Fruit fly (Drosophila melanogaster): ENCODE data around the gene CG12104.
A peak's percentile ranks its signal among the peaks of the same experiment; 100 is the strongest.

Gene CG12104

dm6 chr3L:1575731-1576376 is 26.6 kb downstream of the CG12104 start:
- TF ChIP-seq gro (GFP tag; optimal IDR thresholded peaks at IDR 0.05), result no peak
- TF ChIP-seq stc (GFP tag; IDR thresholded peaks at IDR 0.05), result peak; percentile 22; the same call in 1 of the 2 replicates
- no peak for TF ChIP-seq ERR (GFP tag; optimal IDR thresholded peaks at IDR 0.05)
- no peak for TF ChIP-seq unpg (GFP tag; optimal IDR thresholded peaks at IDR 0.05)
- TF ChIP-seq CG31441 (GFP tag; IDR thresholded peaks at IDR 0.05), result 0 out of 2 replicates have a peak, but pooled peaks have one; percentile 13
- TF ChIP-seq CG2889 (GFP tag; IDR thresholded peaks at IDR 0.05), result no peak
- TF ChIP-seq sens (GFP tag), result peak; percentile 55
- TF ChIP-seq CG10654 (GFP tag; optimal IDR thresholded peaks at IDR 0.05), result no peak
- 0 out of 2 replicates have a peak, but pooled peaks have one; percentile 17 for TF ChIP-seq sob (GFP tag; IDR thresholded peaks at IDR 0.05)
- peak; percentile 7 for TF ChIP-seq lilli (GFP tag; optimal IDR thresholded peaks at IDR 0.05)
- no peak for TF ChIP-seq Oaz (GFP tag; IDR thresholded peaks at IDR 0.05)
- TF ChIP-seq CG12155 (GFP tag; optimal IDR thresholded peaks at IDR 0.05), result no peak
- TF ChIP-seq Doc3 (GFP tag; IDR thresholded peaks at IDR 0.05; ENCODE audit: partially characterized antibody), result no peak
- TF ChIP-seq NK7.1 (GFP tag; optimal IDR thresholded peaks at IDR 0.05), result no peak
- no peak for TF ChIP-seq CG17802 (tag; optimal IDR thresholded peaks at IDR 0.05)
- no peak for TF ChIP-seq CG15514 (GFP tag; optimal IDR thresholded peaks at IDR 0.05)
- peak; percentile 1 for TF ChIP-seq CG18619 (GFP tag; optimal IDR thresholded peaks at IDR 0.05)
- TF ChIP-seq CG6175 (GFP tag; IDR thresholded peaks at IDR 0.05), result no peak
- no peak for TF ChIP-seq disco-r (GFP tag; optimal IDR thresholded peaks at IDR 0.05)
- no peak for TF ChIP-seq eve (GFP tag; optimal IDR thresholded peaks at IDR 0.05)
- no peak for TF ChIP-seq gt (GFP tag; IDR thresholded peaks at IDR 0.05)
- TF ChIP-seq exex (tag; optimal IDR thresholded peaks at IDR 0.05), result no peak
- no peak for TF ChIP-seq insv (GFP tag; optimal IDR thresholded peaks at IDR 0.05)
- TF ChIP-seq BtbVII (GFP tag; optimal IDR thresholded peaks at IDR 0.05), result peak; percentile 25
- no peak for TF ChIP-seq dati (GFP tag; IDR thresholded peaks at IDR 0.05)
- peak; percentile 13; the same call in 1 of the 2 replicates for TF ChIP-seq ranshi (GFP tag; IDR thresholded peaks at IDR 0.05)
- TF ChIP-seq CG1024 (GFP tag; IDR thresholded peaks at IDR 0.05), result no peak
- no peak for TF ChIP-seq Sox102F (GFP tag; optimal IDR thresholded peaks at IDR 0.05)
- TF ChIP-seq CG11247 (GFP tag; IDR thresholded peaks at IDR 0.05), result no peak
- no peak for TF ChIP-seq pb (GFP tag; optimal IDR thresholded peaks at IDR 0.05)
- no peak for TF ChIP-seq Ets65A (GFP tag)
- peak; percentile 16 for TF ChIP-seq CG6254 (GFP tag; optimal IDR thresholded peaks at IDR 0.05)
- TF ChIP-seq crol (GFP tag; IDR thresholded peaks at IDR 0.05), result no peak
- no peak for TF ChIP-seq bab2 (GFP tag; optimal IDR thresholded peaks at IDR 0.05)
- TF ChIP-seq gsb (GFP tag; IDR thresholded peaks at IDR 0.05), result no peak
- no peak for TF ChIP-seq B-H1 (GFP tag; IDR thresholded peaks at IDR 0.05)
- TF ChIP-seq zfh1 (GFP tag; IDR thresholded peaks at IDR 0.05), result 0 out of 3 replicates have a peak, but pooled peaks have one; percentile 42
- TF ChIP-seq Taf1 (GFP tag; IDR thresholded peaks at IDR 0.05), result no peak
- no peak for TF ChIP-seq h (optimal IDR thresholded peaks at IDR 0.05)
- TF ChIP-seq B-H2 (GFP tag; optimal IDR thresholded peaks at IDR 0.05), result no peak
- TF ChIP-seq CoRest (tag; optimal IDR thresholded peaks at IDR 0.05), result no peak
- TF ChIP-seq CG15601 (tag; optimal IDR thresholded peaks at IDR 0.05), result no peak
- TF ChIP-seq CG32532 (GFP tag; IDR thresholded peaks at IDR 0.05), result no peak
- TF ChIP-seq lab (GFP tag; optimal IDR thresholded peaks at IDR 0.05), result peak; percentile 6
- no peak for TF ChIP-seq inv (GFP tag; IDR thresholded peaks at IDR 0.05; ENCODE audit: partially characterized antibody)
- no peak for TF ChIP-seq CG14860 (GFP tag; IDR thresholded peaks at IDR 0.05; ENCODE audit: partially characterized antibody)
- no peak for TF ChIP-seq CG3163 (GFP tag; optimal IDR thresholded peaks at IDR 0.05)
- no peak for TF ChIP-seq Nf-YC (tag; optimal IDR thresholded peaks at IDR 0.05)
- peak; percentile 27 for TF ChIP-seq CG9437 (GFP tag; optimal IDR thresholded peaks at IDR 0.05)
- TF ChIP-seq CG17568 (GFP tag; optimal IDR thresholded peaks at IDR 0.05), result peak; percentile 35
- no peak for TF ChIP-seq seq (GFP tag; IDR thresholded peaks at IDR 0.05)
- TF ChIP-seq jing (GFP tag; optimal IDR thresholded peaks at IDR 0.05), result no peak
